Fruit fly (Drosophila melanogaster) whole organism, embryonic: ENCODE data around the gene pnt.

Experiments used
- Atf6 ChIP-seq: fragments of 200-800 bp; sonication (Bioruptor generic); IDR thresholded peaks from 2 replicates; pipeline ENCODE4 v1.3.6; 2022; ENCODE audit warnings: missing biosample characterization, missing genetic modification characterization
- CG10274 ChIP-seq: fragments of 200-800 bp; sonication (Bioruptor generic); optimal IDR thresholded peaks from 3 replicates; lab custom pipeline; 2017; ENCODE audit warnings: missing biosample characterization, mild to moderate bottlenecking, missing genetic modification characterization
- CG11504 ChIP-seq: fragments of 200-800 bp; sonication (Bioruptor generic); optimal IDR thresholded peaks from 3 replicates; lab custom pipeline; 2019; ENCODE audit warnings: missing biosample characterization, mild to moderate bottlenecking, missing genetic modification characterization, moderate library complexity
- CG11696 ChIP-seq: fragments of 200-800 bp; sonication (Bioruptor generic); IDR thresholded peaks from 2 replicates; pipeline ENCODE4 v1.3.6; 2022; ENCODE audit warnings: missing biosample characterization, missing genetic modification characterization
- CG11723 ChIP-seq: fragments of 200-800 bp; sonication (Bioruptor generic); optimal IDR thresholded peaks from 2 replicates; lab custom pipeline; 2017; ENCODE audit warnings: missing biosample characterization, mild to moderate bottlenecking, missing genetic modification characterization
- CG12659 ChIP-seq: fragments of 200-800 bp; sonication (Bioruptor generic); optimal IDR thresholded peaks from 3 replicates; lab custom pipeline; 2017; ENCODE audit warnings: mild to moderate bottlenecking, missing biosample characterization, missing genetic modification reagents, missing genetic modification characterization
- CG13624 ChIP-seq: fragments of 200-800 bp; sonication (Bioruptor generic); optimal IDR thresholded peaks from 2 replicates; lab custom pipeline; 2016; ENCODE audit warnings: missing biosample characterization, missing genetic modification characterization
- CG14860 ChIP-seq: fragments of 200-800 bp; sonication (Bioruptor generic); IDR thresholded peaks from 3 replicates; pipeline ENCODE4 v1.3.6; 2022; ENCODE audit warnings: missing biosample characterization, missing genetic modification characterization; ENCODE audit not compliant: partially characterized antibody
- CG16813 ChIP-seq: fragments of 200-800 bp; sonication (Bioruptor generic); IDR thresholded peaks from 3 replicates; pipeline ENCODE4 v1.3.6; 2022; ENCODE audit warnings: missing biosample characterization, missing genetic modification characterization; ENCODE audit not compliant: partially characterized antibody
- CG17186 ChIP-seq: fragments of 200-800 bp; sonication (Bioruptor generic); optimal IDR thresholded peaks from 3 replicates; lab custom pipeline; 2017; ENCODE audit warnings: missing biosample characterization, missing genetic modification reagents, missing genetic modification characterization
- CG2199 ChIP-seq: fragments of 200-800 bp; sonication (Bioruptor generic); IDR thresholded peaks from 3 replicates; pipeline ENCODE4 v1.3.6; 2022; ENCODE audit warnings: missing biosample characterization, missing genetic modification characterization
- CG30403 ChIP-seq: fragments of 200-800 bp; sonication (Bioruptor generic); optimal IDR thresholded peaks from 3 replicates; lab custom pipeline; 2016; ENCODE audit warnings: missing biosample characterization, missing genetic modification characterization
- CG3163 ChIP-seq: fragments of 200-800 bp; sonication (Bioruptor generic); optimal IDR thresholded peaks from 3 replicates; lab custom pipeline; 2016; ENCODE audit warnings: missing biosample characterization, missing genetic modification characterization
- CG4360 ChIP-seq: fragments of 200-800 bp; sonication (Bioruptor generic); IDR thresholded peaks from 2 replicates; pipeline ENCODE4 v1.3.6; 2022; ENCODE audit warnings: missing biosample characterization, missing genetic modification characterization
- CG4404 ChIP-seq: fragments of 200-800 bp; sonication (Bioruptor generic); IDR thresholded peaks from 2 replicates; pipeline ENCODE4 v1.3.6; 2022; ENCODE audit warnings: missing biosample characterization, missing genetic modification characterization
- CG8765 ChIP-seq: fragments of 200-800 bp; sonication (Bioruptor generic); IDR thresholded peaks from 2 replicates; pipeline ENCODE4 v1.3.6; 2022; ENCODE audit warnings: missing biosample characterization, missing genetic modification characterization
- E2f1 ChIP-seq: fragments of 200-800 bp; sonication (Bioruptor generic); IDR thresholded peaks from 2 replicates; pipeline ENCODE4 v1.3.6; 2022; ENCODE audit warnings: missing biosample characterization, missing genetic modification characterization
- ERR ChIP-seq: fragments of 200-800 bp; sonication (Bioruptor generic); optimal IDR thresholded peaks from 2 replicates; lab custom pipeline; 2016; ENCODE audit warnings: missing biosample characterization, missing genetic modification characterization
- Ets97D ChIP-seq: fragments of 200-800 bp; sonication (Bioruptor generic); optimal IDR thresholded peaks from 3 replicates; lab custom pipeline; 2016; ENCODE audit warnings: missing biosample characterization, missing genetic modification characterization
- H15 ChIP-seq: fragments of 200-800 bp; sonication (Bioruptor generic); IDR thresholded peaks from 3 replicates; pipeline ENCODE4 v1.3.6; 2022; ENCODE audit warnings: missing biosample characterization, missing genetic modification characterization
- HmgD ChIP-seq: fragments of 200-800 bp; sonication (Bioruptor generic); optimal IDR thresholded peaks from 3 replicates; lab custom pipeline; 2016; ENCODE audit warnings: missing biosample characterization, missing genetic modification characterization
- Hr39 ChIP-seq: fragments of >200 bp; optimal IDR thresholded peaks from 2 replicates; lab custom pipeline; 2017
- Lhr ChIP-seq: fragments of 200-800 bp; sonication (Bioruptor generic); optimal IDR thresholded peaks from 3 replicates; lab custom pipeline; 2017; ENCODE audit warnings: mild to moderate bottlenecking, missing biosample characterization, missing genetic modification reagents, missing genetic modification characterization
- Lim3 ChIP-seq: fragments of 200-800 bp; sonication (Bioruptor generic); IDR thresholded peaks from 2 replicates; pipeline ENCODE4 v1.3.6; 2022; ENCODE audit warnings: missing biosample characterization, missing genetic modification characterization
- Mad ChIP-seq: fragments of 200-800 bp; sonication (Bioruptor generic); optimal IDR thresholded peaks from 2 replicates; lab custom pipeline; 2016; ENCODE audit warnings: missing biosample characterization, missing genetic modification characterization
- Max ChIP-seq: fragments of 200-800 bp; sonication (Bioruptor generic); optimal IDR thresholded peaks from 2 replicates; lab custom pipeline; 2016; ENCODE audit warnings: missing biosample characterization, mild to moderate bottlenecking, missing genetic modification characterization
- Mrtf ChIP-seq: fragments of 200-800 bp; sonication (Bioruptor generic); IDR thresholded peaks from 3 replicates; pipeline ENCODE4 v1.3.6; 2022; ENCODE audit warnings: missing biosample characterization, missing genetic modification characterization
- NK7.1 ChIP-seq: fragments of 200-800 bp; sonication (Bioruptor generic); optimal IDR thresholded peaks from 3 replicates; lab custom pipeline; 2016; ENCODE audit warnings: missing biosample characterization, missing genetic modification characterization
- NfI ChIP-seq: fragments of 200-800 bp; sonication (Bioruptor generic); optimal IDR thresholded peaks from 3 replicates; lab custom pipeline; 2018; ENCODE audit warnings: missing biosample characterization, mild to moderate bottlenecking, missing genetic modification characterization, moderate library complexity
- Opbp ChIP-seq: fragments of 200-800 bp; sonication (Bioruptor generic); IDR thresholded peaks from 3 replicates; pipeline ENCODE4 v1.3.6; 2022; ENCODE audit warnings: missing biosample characterization, missing genetic modification characterization; ENCODE audit not compliant: partially characterized antibody
- Rx ChIP-seq: fragments of 200-800 bp; sonication (Bioruptor generic); IDR thresholded peaks from 2 replicates; pipeline ENCODE4 v1.3.6; 2022; ENCODE audit warnings: missing biosample characterization, missing genetic modification characterization
- Taf1 ChIP-seq: fragments of 200-800 bp; sonication (Bioruptor generic); IDR thresholded peaks from 2 replicates; pipeline ENCODE4 v1.3.6; 2022; ENCODE audit warnings: missing biosample characterization, missing genetic modification characterization
- Xbp1 ChIP-seq: fragments of 200-800 bp; sonication (Bioruptor generic); optimal IDR thresholded peaks from 3 replicates; lab custom pipeline; 2016; ENCODE audit warnings: missing biosample characterization, mild to moderate bottlenecking, missing genetic modification characterization
- ase ChIP-seq: fragments of 200-800 bp; sonication (Bioruptor generic); IDR thresholded peaks from 3 replicates; pipeline ENCODE4 v1.3.6; 2022; ENCODE audit warnings: missing biosample characterization, missing genetic modification characterization
- ato ChIP-seq: fragments of 200-800 bp; sonication (Bioruptor generic); IDR thresholded peaks from 2 replicates; pipeline ENCODE4 v1.3.6; 2022; ENCODE audit warnings: missing biosample characterization, missing genetic modification characterization; ENCODE audit not compliant: partially characterized antibody
- bab2 ChIP-seq: fragments of 200-800 bp; sonication (Bioruptor generic); optimal IDR thresholded peaks from 2 replicates; lab custom pipeline; 2016; ENCODE audit warnings: missing biosample characterization, missing genetic modification characterization
- bsh ChIP-seq, 2 experiments: fragments of 200-800 bp; sonication (Bioruptor generic); optimal IDR thresholded peaks; 2 replicates each; lab custom pipeline; 2017 to 2018; ENCODE audit warnings: mild to moderate bottlenecking in 2 of 2, missing biosample characterization in 2 of 2, missing genetic modification characterization in 2 of 2, moderate library complexity in 1 of 2
- da ChIP-seq: fragments of 200-800 bp; sonication (Bioruptor generic); optimal IDR thresholded peaks from 2 replicates; lab custom pipeline; 2016; ENCODE audit warnings: missing biosample characterization, missing genetic modification characterization
- dysf ChIP-seq: fragments of 200-800 bp; sonication (Bioruptor generic); IDR thresholded peaks from 3 replicates; pipeline ENCODE4 v1.3.6; 2022; ENCODE audit warnings: missing biosample characterization, missing genetic modification characterization
- emc ChIP-seq: fragments of 200-800 bp; sonication (Bioruptor generic); optimal IDR thresholded peaks from 2 replicates; lab custom pipeline; 2016; ENCODE audit warnings: missing biosample characterization, missing genetic modification characterization
- ewg ChIP-seq: fragments of 200-800 bp; sonication (Bioruptor generic); optimal IDR thresholded peaks from 3 replicates; lab custom pipeline; 2017; ENCODE audit warnings: mild to moderate bottlenecking, missing biosample characterization, missing genetic modification reagents, missing genetic modification characterization
- ind ChIP-seq: fragments of 200-800 bp; sonication (Bioruptor generic); optimal IDR thresholded peaks from 3 replicates; lab custom pipeline; 2016; ENCODE audit warnings: missing biosample characterization, missing genetic modification characterization
- maf-S ChIP-seq: fragments of 200-800 bp; sonication (Bioruptor generic); optimal IDR thresholded peaks from 2 replicates; lab custom pipeline; 2016; ENCODE audit warnings: missing biosample characterization, missing genetic modification characterization
- mam ChIP-seq: fragments of 200-800 bp; sonication (Bioruptor generic); optimal IDR thresholded peaks from 3 replicates; lab custom pipeline; 2016; ENCODE audit warnings: missing biosample characterization, missing genetic modification characterization
- mld ChIP-seq: fragments of 200-800 bp; sonication (Bioruptor generic); IDR thresholded peaks from 3 replicates; pipeline ENCODE4 v1.3.6; 2022; ENCODE audit warnings: missing biosample characterization, missing genetic modification characterization; ENCODE audit not compliant: partially characterized antibody
- nerfin-1 ChIP-seq: fragments of 200-800 bp; sonication (Bioruptor generic); optimal IDR thresholded peaks from 3 replicates; lab custom pipeline; 2019; ENCODE audit warnings: missing biosample characterization, mild to moderate bottlenecking, missing genetic modification characterization, moderate library complexity
- pho ChIP-seq: fragments of 200-800 bp; sonication (Bioruptor generic); optimal IDR thresholded peaks from 2 replicates; lab custom pipeline; 2016; ENCODE audit warnings: missing biosample characterization, missing genetic modification characterization
- run ChIP-seq: fragments of 200-800 bp; sonication (Bioruptor generic); optimal IDR thresholded peaks from 3 replicates; lab custom pipeline; 2018; ENCODE audit warnings: missing biosample characterization, mild to moderate bottlenecking, missing genetic modification characterization
- sr ChIP-seq: fragments of 200-800 bp; sonication (Bioruptor generic); IDR thresholded peaks from 3 replicates; pipeline ENCODE4 v1.3.6; 2022; ENCODE audit warnings: missing biosample characterization, missing genetic modification characterization
- tll ChIP-seq, 2 experiments: fragments of 200-800 bp in 1 of 2; fragments of >200 bp in 1 of 2; sonication (Bioruptor generic) in 1 of 2; optimal IDR thresholded peaks; 2 replicates each; lab custom pipeline; 2017 to 2019; ENCODE audit warnings: missing biosample characterization in 2 of 2, missing genetic modification characterization in 2 of 2, mild to moderate bottlenecking in 1 of 2, moderate library complexity in 1 of 2
- tup ChIP-seq: fragments of 200-800 bp; sonication (Bioruptor generic); optimal IDR thresholded peaks from 2 replicates; lab custom pipeline; 2016; ENCODE audit warnings: missing biosample characterization, mild to moderate bottlenecking, missing genetic modification characterization, moderate library complexity

The pnt gene

dm6 chr3R:23331865-23332367 lies 14.1 kb downstream of the pnt start (continued):
- TF ChIP-seq Lhr (GFP tag; lab: Kevin White, UChicago) (no peak), mam (GFP tag; lab: Kevin White, UChicago) (peak; percentile 1), CG4404 (GFP tag; lab: Robert Waterston, UW) (0 out of 2 replicates have a peak, but pooled peaks have one; percentile 7), CG2199 (peak; percentile 82; the same call in 1 of the 3 replicates), pho (GFP tag; lab: Kevin White, UChicago) (no peak), CG4360 (GFP tag; lab: Robert Waterston, UW) (no peak), CG14860 (GFP tag; lab: Robert Waterston, UW) (no peak), bsh (GFP tag; optimal IDR thresholded peaks at IDR 0.05; lab: Kevin White, UChicago) (peak in 1 of 2 experiments; percentile 2), Rx (GFP tag; lab: Robert Waterston, UW) (no peak), Opbp (GFP tag; lab: Robert Waterston, UW) (no peak), CG3163 (GFP tag; lab: Kevin White, UChicago) (no peak), maf-S (GFP tag; lab: Kevin White, UChicago) (peak; percentile 26), Max (GFP tag; lab: Kevin White, UChicago) (no peak), CG11696 (peak; percentile 16; the same call in 1 of the 2 replicates), CG30403 (no peak), dysf (GFP tag; lab: Robert Waterston, UW) (no peak), emc (GFP tag; lab: Kevin White, UChicago) (no peak), HmgD (GFP tag; lab: Kevin White, UChicago) (no peak), Atf6 (GFP tag; lab: Robert Waterston, UW) (no peak), CG12659 (GFP tag; lab: Kevin White, UChicago) (no peak), sr (GFP tag; lab: Robert Waterston, UW) (no peak), ase (no peak), mld (no peak), CG10274 (GFP tag; lab: Kevin White, UChicago) (no peak), ind (GFP tag; lab: Kevin White, UChicago) (no peak), Lim3 (GFP tag; lab: Robert Waterston, UW) (no peak), CG13624 (GFP tag; lab: Kevin White, UChicago) (no peak), NfI (GFP tag; lab: Kevin White, UChicago) (no peak), CG17186 (GFP tag; lab: Kevin White, UChicago) (no peak), nerfin-1 (tag; lab: Kevin White, UChicago) (no peak), H15 (GFP tag; lab: Robert Waterston, UW) (no peak), CG11504 (tag; lab: Kevin White, UChicago) (no peak), tll (GFP tag; optimal IDR thresholded peaks at IDR 0.05; lab: Kevin White, UChicago) (no peak), ewg (GFP tag; lab: Kevin White, UChicago) (no peak), Xbp1 (no peak), Mrtf (GFP tag; lab: Robert Waterston, UW) (no peak), da (GFP tag; lab: Kevin White, UChicago) (no peak), Hr39 (lab: Kevin White, UChicago) (no peak), run (tag; lab: Kevin White, UChicago) (no peak), Ets97D (no peak), bab2 (GFP tag; lab: Kevin White, UChicago) (peak; percentile 9), ERR (GFP tag; lab: Kevin White, UChicago) (no peak), CG11723 (GFP tag; lab: Kevin White, UChicago) (no peak), CG8765 (GFP tag; lab: Robert Waterston, UW) (no peak), NK7.1 (no peak), CG16813 (GFP tag; lab: Robert Waterston, UW) (no peak), Taf1 (GFP tag; lab: Robert Waterston, UW) (no peak), Mad (GFP tag; lab: Kevin White, UChicago) (no peak), ato (GFP tag; lab: Robert Waterston, UW) (no peak), tup (GFP tag; lab: Kevin White, UChicago) (no peak), E2f1 (GFP tag; lab: Robert Waterston, UW) (0 out of 2 replicates have a peak, but pooled peaks have one; percentile 9)
